Fruit fly (Drosophila melanogaster): ENCODE measurements around the gene CG12880.

- TF ChIP-seq usp (GFP tag; optimal IDR thresholded peaks at IDR 0.05) (no peak), CG8478 (optimal IDR thresholded peaks at IDR 0.05) (no peak), pan (optimal IDR thresholded peaks at IDR 0.05) (no peak), Dll (optimal IDR thresholded peaks at IDR 0.05) (no peak), EcR (GFP tag; optimal IDR thresholded peaks at IDR 0.05) (no peak)
These were observed at the start of gene CG12880 for dm6 chr3R:27685539-27686012.

Data from whole organism.